Fruit fly (Drosophila melanogaster): ENCODE measurements around the gene CG9705.

Gene CG9705

dm6 chr3L:16765647-16766628 is 14.0 kb upstream of the CG9705 start, which contains the start of gene Nrt:
TSS of gene Nrt (plus strand) at chr3L:16766072.
- TF ChIP-seq Pif1A (GFP tag; optimal IDR thresholded peaks at IDR 0.05): peak; percentile 72
- TF ChIP-seq CG32121 (GFP tag; IDR thresholded peaks at IDR 0.05): peak; percentile 65; the same call in 1 of the 2 replicates
- peak; percentile 60 for TF ChIP-seq Ets98B (GFP tag; IDR thresholded peaks at IDR 0.05)
- TF ChIP-seq CG8301 (tag; optimal IDR thresholded peaks at IDR 0.05): peak; percentile 64
- peak; percentile 47 for TF ChIP-seq gl (tag; optimal IDR thresholded peaks at IDR 0.05)
- TF ChIP-seq fd96Ca (GFP tag; IDR thresholded peaks at IDR 0.05): peak; percentile 8; the same call in 1 of the 3 replicates
- TF ChIP-seq CG34367 (tag; optimal IDR thresholded peaks at IDR 0.05): peak; percentile 68
- TF ChIP-seq CG8159 (tag; optimal IDR thresholded peaks at IDR 0.05): peak; percentile 77
- peak; percentile 61 for TF ChIP-seq CG15710 (tag; optimal IDR thresholded peaks at IDR 0.05)
- TF ChIP-seq CG10348 (GFP tag; IDR thresholded peaks at IDR 0.05): no peak
- TF ChIP-seq D1 (tag; optimal IDR thresholded peaks at IDR 0.05): no peak
- peak; percentile 63; the same call in 1 of the 3 replicates for TF ChIP-seq CG4496 (GFP tag; IDR thresholded peaks at IDR 0.05)
- no peak for TF ChIP-seq rn (GFP tag; IDR thresholded peaks at IDR 0.05)
- peak; percentile 65 for TF ChIP-seq CG14655 (GFP tag; optimal IDR thresholded peaks at IDR 0.05)
- TF ChIP-seq CG9948 (tag; optimal IDR thresholded peaks at IDR 0.05): peak; percentile 38
- TF ChIP-seq EcR (GFP tag; optimal IDR thresholded peaks at IDR 0.05): peak; percentile 38
- peak; percentile 86 for TF ChIP-seq CG12605 (GFP tag; IDR thresholded peaks at IDR 0.05)
- TF ChIP-seq CG17806 (tag; optimal IDR thresholded peaks at IDR 0.05): peak; percentile 67
- peak; percentile 36 for TF ChIP-seq Snoo (tag; optimal IDR thresholded peaks at IDR 0.05)
- peak; percentile 69 for TF ChIP-seq Pif1B (GFP tag; optimal IDR thresholded peaks at IDR 0.05)
- peak; percentile 29 for TF ChIP-seq CG13204 (GFP tag; optimal IDR thresholded peaks at IDR 0.05)

DNA sequence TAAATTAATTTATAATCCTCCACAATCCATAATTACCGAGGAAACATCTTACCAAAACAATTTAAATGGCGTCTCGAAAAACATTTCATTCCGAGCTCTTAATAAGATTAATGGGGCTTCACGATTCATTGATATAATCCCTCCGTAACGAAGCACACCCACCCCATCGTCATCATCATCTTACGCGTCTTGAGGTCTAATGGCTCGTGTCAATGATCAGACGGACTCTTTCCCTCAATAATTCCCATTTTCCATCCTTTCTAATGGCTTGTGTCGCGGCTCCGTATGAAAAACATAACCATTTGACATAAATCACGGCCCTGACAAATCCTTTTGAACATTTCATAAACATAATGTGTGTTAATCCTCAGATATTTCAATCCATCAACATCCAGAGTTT is 13.0 kb upstream of the CG9705 start:
- TF ChIP-seq Snoo (tag; optimal IDR thresholded peaks at IDR 0.05): no peak
- no peak for TF ChIP-seq EcR (GFP tag; optimal IDR thresholded peaks at IDR 0.05)
- no peak for TF ChIP-seq CG12605 (GFP tag; IDR thresholded peaks at IDR 0.05)

dm6 chr3L:16768001-16768652 is 11.8 kb upstream of the CG9705 start:
- TF ChIP-seq CG34367 (tag; optimal IDR thresholded peaks at IDR 0.05) (no peak), CG14655 (GFP tag; optimal IDR thresholded peaks at IDR 0.05) (peak; percentile 39), CG8301 (tag; optimal IDR thresholded peaks at IDR 0.05) (peak; percentile 19), CG9948 (tag; optimal IDR thresholded peaks at IDR 0.05) (peak; percentile 5), CG17806 (tag; optimal IDR thresholded peaks at IDR 0.05) (peak; percentile 38), CG8159 (tag; optimal IDR thresholded peaks at IDR 0.05) (peak; percentile 42), Pif1A (GFP tag; optimal IDR thresholded peaks at IDR 0.05) (no peak)

DNA sequence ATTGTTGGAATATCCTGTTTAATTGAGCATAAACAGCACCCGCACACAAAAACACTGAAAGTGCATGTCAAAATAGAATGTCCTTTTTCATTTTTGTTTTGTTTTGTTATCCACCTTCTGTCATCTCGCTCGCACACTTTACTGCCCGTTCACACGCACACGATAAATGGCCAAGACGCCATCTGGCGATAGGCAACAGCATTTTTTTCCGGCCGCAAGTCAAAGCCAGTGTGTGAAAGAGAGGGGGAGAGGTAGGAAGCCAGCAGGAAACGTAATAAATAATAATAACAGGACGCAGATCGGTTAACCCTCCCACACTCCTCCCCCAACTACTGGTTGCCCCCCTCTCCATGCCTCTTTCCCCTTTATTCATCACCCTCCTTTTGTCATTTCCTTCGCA is 10.0 kb upstream of the CG9705 start:
- no peak for TF ChIP-seq EcR (GFP tag; optimal IDR thresholded peaks at IDR 0.05)
- TF ChIP-seq fd96Ca (GFP tag; IDR thresholded peaks at IDR 0.05): 0 out of 3 replicates have a peak, but pooled peaks have one; percentile 40
- TF ChIP-seq CG13204 (GFP tag; optimal IDR thresholded peaks at IDR 0.05): peak; percentile 56
- TF ChIP-seq gl (tag; optimal IDR thresholded peaks at IDR 0.05): no peak
- no peak for TF ChIP-seq CG12605 (GFP tag; IDR thresholded peaks at IDR 0.05)
- no peak for TF ChIP-seq Pif1B (GFP tag; optimal IDR thresholded peaks at IDR 0.05)
- TF ChIP-seq CG9948 (tag; optimal IDR thresholded peaks at IDR 0.05): no peak
- TF ChIP-seq CG17806 (tag; optimal IDR thresholded peaks at IDR 0.05): no peak
- 0 out of 2 replicates have a peak, but pooled peaks have one; percentile 11 for TF ChIP-seq CG32121 (GFP tag; IDR thresholded peaks at IDR 0.05)
- no peak for TF ChIP-seq CG10348 (GFP tag; IDR thresholded peaks at IDR 0.05)
- peak; percentile 14 for TF ChIP-seq CG14655 (GFP tag; optimal IDR thresholded peaks at IDR 0.05)
- peak; percentile 4 for TF ChIP-seq CG8159 (tag; optimal IDR thresholded peaks at IDR 0.05)
- no peak for TF ChIP-seq CG15710 (tag; optimal IDR thresholded peaks at IDR 0.05)
- TF ChIP-seq CG4496 (GFP tag; IDR thresholded peaks at IDR 0.05): peak; percentile 63
- peak; percentile 5 for TF ChIP-seq CG34367 (tag; optimal IDR thresholded peaks at IDR 0.05)
- no peak for TF ChIP-seq CG8301 (tag; optimal IDR thresholded peaks at IDR 0.05)
- TF ChIP-seq rn (GFP tag; IDR thresholded peaks at IDR 0.05): no peak
- no peak for TF ChIP-seq Snoo (tag; optimal IDR thresholded peaks at IDR 0.05)
- TF ChIP-seq Pif1A (GFP tag; optimal IDR thresholded peaks at IDR 0.05): no peak
- no peak for TF ChIP-seq D1 (tag; optimal IDR thresholded peaks at IDR 0.05)
- TF ChIP-seq Ets98B (GFP tag; IDR thresholded peaks at IDR 0.05): no peak

DNA sequence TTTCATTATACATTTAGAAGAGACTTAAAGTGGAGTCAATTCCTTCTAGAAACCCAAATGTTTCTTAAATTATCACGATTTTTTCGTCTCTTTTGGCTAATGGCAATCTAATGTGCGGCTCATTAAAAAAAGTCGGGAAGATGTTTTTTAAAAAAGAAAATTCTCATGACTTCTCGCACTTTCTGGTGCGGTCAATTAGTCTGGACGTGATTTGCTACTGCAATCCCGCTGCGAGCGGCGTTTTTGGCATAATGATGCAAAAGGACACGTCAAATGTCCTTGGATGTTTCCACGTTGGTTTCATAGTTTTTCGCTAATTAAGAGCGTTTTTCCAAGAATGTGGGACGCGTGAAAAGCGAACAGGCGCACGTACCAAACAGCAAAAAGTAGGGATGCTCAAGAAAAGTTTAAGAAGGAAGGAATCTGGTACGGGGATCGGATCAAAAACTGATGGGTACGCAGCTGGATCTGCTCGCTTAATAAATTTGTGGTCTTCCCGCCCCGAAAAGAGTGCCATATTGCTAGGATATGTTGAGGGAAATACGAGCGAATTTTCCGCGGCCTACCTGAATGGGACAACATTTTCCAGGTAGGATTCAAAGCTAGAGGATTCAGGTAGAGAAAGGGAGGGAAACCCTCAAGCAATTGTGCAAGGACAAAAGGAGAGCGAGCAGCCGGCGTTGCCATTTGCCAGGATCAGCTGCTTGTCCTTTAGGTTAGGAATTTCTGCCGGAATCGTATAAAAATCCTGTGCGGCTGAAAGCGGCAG is 7.0 kb upstream of the CG9705 start:
- TF ChIP-seq CG13204 (GFP tag; optimal IDR thresholded peaks at IDR 0.05) (no peak), CG10348 (GFP tag; IDR thresholded peaks at IDR 0.05) (no peak), fd96Ca (GFP tag; IDR thresholded peaks at IDR 0.05) (no peak), CG32121 (GFP tag; IDR thresholded peaks at IDR 0.05) (no peak), Ets98B (GFP tag; IDR thresholded peaks at IDR 0.05) (no peak), Pif1A (GFP tag; optimal IDR thresholded peaks at IDR 0.05) (no peak), rn (GFP tag; IDR thresholded peaks at IDR 0.05) (no peak), CG8301 (tag; optimal IDR thresholded peaks at IDR 0.05) (no peak), CG34367 (tag; optimal IDR thresholded peaks at IDR 0.05) (no peak), gl (tag; optimal IDR thresholded peaks at IDR 0.05) (no peak), CG8159 (tag; optimal IDR thresholded peaks at IDR 0.05) (no peak), CG4496 (GFP tag; IDR thresholded peaks at IDR 0.05) (no peak)

All from whole organism, pupa.